Worm (Caenorhabditis elegans) whole organism, young adult: ENCODE data around the gene C28D4.7.

Experiments
- C06A6.2 ChIP-seq: fragments of 200-800 bp; sonication (Bioruptor generic); conservative IDR thresholded peaks from 2 replicates; pipeline ENCODE4 v1.3.6; 2022; ENCODE audit warnings: missing genetic modification characterization, missing compliant biosample characterization
- F52B5.7 ChIP-seq: sonication (generic microtip); optimal IDR thresholded peaks from 2 replicates; lab custom pipeline; 2016; ENCODE audit warnings: mild to moderate bottlenecking, missing genetic modification characterization, missing compliant biosample characterization
- ceh-58 ChIP-seq: fragments of 200-800 bp; sonication (Bioruptor generic); IDR thresholded peaks from 2 replicates; pipeline ENCODE4 v1.3.6; 2022; ENCODE audit warnings: missing genetic modification characterization, missing compliant biosample characterization
- let-526 ChIP-seq: fragments of 200-800 bp; sonication (Bioruptor generic); IDR thresholded peaks from 2 replicates; pipeline ENCODE4 v1.3.6; 2022; ENCODE audit warnings: missing genetic modification reagents, missing genetic modification characterization, missing compliant biosample characterization
- lir-1 ChIP-seq: fragments of 200-800 bp; sonication (Bioruptor generic); conservative IDR thresholded peaks from 2 replicates; pipeline ENCODE4 v1.3.6; 2022; ENCODE audit warnings: missing genetic modification reagents, missing genetic modification characterization, missing compliant biosample characterization
- pha-4 ChIP-seq: fragments of 150-350 bp; sonication (generic microtip); optimal IDR thresholded peaks from 2 replicates; lab custom pipeline; 2014; ENCODE audit warnings: missing biosample characterization, missing genetic modification reagents, missing genetic modification characterization
- snpc-4 ChIP-seq, 5 experiments: fragments of 150-350 bp in 1 of 5; sonication (generic microtip) in 4 of 5; optimal IDR thresholded peaks; 2 replicates each; lab custom pipeline; 2014 to 2018; ENCODE audit warnings: missing genetic modification characterization in 5 of 5, missing biosample characterization in 3 of 5, antibody characterized with exemption in 2 of 5, mild to moderate bottlenecking in 2 of 5, missing compliant biosample characterization in 2 of 5, missing genotype in 2 of 5, moderate library complexity in 2 of 5, missing genetic modification reagents in 1 of 5

DNA sequence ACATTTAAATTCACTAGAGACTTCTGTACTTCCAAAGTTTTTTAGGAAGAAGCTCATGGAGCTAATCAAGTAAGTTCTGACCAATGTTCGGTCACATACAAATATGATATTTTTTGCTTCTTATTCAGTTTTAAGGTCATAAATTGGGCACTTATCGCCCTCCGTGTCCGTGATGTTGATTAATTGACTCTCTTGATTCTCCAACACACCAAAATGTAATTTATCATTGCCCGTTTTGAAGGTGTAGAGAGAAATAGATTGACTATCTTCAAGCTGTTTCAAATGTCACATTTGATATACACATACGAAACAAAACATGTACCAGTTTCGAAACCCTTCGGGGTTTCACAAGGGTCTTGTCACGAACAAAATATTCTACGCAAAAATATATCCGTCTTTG, 47.8 kb upstream of the C28D4.7 start:
- TF ChIP-seq pha-4 (tag; lab: Kevin White, UChicago) (no peak), snpc-4 (GFP tag; optimal IDR thresholded peaks at IDR 0.05; lab: Kevin White, UChicago) (no peak), snpc-4 (tag; optimal IDR thresholded peaks at IDR 0.05; lab: Kevin White, UChicago) (no peak), ceh-58 (GFP tag; lab: Robert Waterston, UW) (no peak), C06A6.2 (GFP tag; lab: Robert Waterston, UW) (no peak), let-526 (GFP tag; lab: Robert Waterston, UW) (no peak), lir-1 (no peak), F52B5.7 (tag; lab: Kevin White, UChicago) (no peak)
